Fruit fly (Drosophila melanogaster) S2 (cell line): Measurements from ENCODE around the gene Him.

ENCODE experiments used
- CG8478 ChIP-seq: fragments of >200 bp; optimal IDR thresholded peaks from 2 replicates; lab custom pipeline; 2018
- CTCF ChIP-seq, 2 experiments: fragments of >200 bp; optimal IDR thresholded peaks; 2 replicates each; lab custom pipeline; 2018

DNA sequence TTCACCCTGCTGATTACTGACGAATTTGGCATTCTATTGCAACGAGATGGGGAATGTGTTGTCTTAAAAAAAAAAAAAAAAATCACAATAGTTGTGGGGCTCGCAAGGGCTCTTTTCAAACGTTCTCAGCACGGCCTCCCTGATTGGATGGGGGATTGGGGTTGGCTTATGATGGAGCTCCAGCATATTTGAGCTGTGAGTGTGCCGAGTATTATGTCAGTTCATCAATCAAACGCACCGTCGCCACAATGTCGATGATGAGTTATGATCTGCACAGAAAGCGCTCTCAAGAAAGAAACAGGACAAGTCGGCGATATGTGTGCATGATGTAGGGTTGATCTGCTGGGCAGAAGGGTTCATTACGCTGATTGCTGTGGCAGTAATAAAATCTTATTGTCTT lies 50.2 kb downstream of the Him start, which contains the start of gene CG15059:
- TF ChIP-seq CG8478 (lab: Kevin White, UChicago) (no peak), CTCF (optimal IDR thresholded peaks at IDR 0.05; lab: Kevin White, UChicago) (no peak)
